Fruit fly (Drosophila melanogaster): ENCODE results near the gene Orc2.

The Orc2 gene

dm6 chr3R:14009643-14010042 is 45.0 kb downstream of the Orc2 start (continued):
- TF ChIP-seq CG8632 (GFP tag; optimal IDR thresholded peaks at IDR 0.05) (no peak), Sox102F (GFP tag; optimal IDR thresholded peaks at IDR 0.05) (no peak), CG11294 (GFP tag; IDR thresholded peaks at IDR 0.05) (no peak), esn (GFP tag; optimal IDR thresholded peaks at IDR 0.05) (peak; percentile 1), acj6 (GFP tag; optimal IDR thresholded peaks at IDR 0.05) (no peak), Blimp-1 (GFP tag; optimal IDR thresholded peaks at IDR 0.05) (no peak), pdm3 (GFP tag; optimal IDR thresholded peaks at IDR 0.05) (no peak), CG6163 (GFP tag; IDR thresholded peaks at IDR 0.05) (no peak), Sox14 (GFP tag; optimal IDR thresholded peaks at IDR 0.05) (no peak), CG6276 (GFP tag; optimal IDR thresholded peaks at IDR 0.05) (peak; percentile 2), CG6792 (GFP tag; optimal IDR thresholded peaks at IDR 0.05) (no peak), CG9139 (GFP tag; optimal IDR thresholded peaks at IDR 0.05) (no peak), OdsH (GFP tag; optimal IDR thresholded peaks at IDR 0.05) (no peak), Lpt (GFP tag; optimal IDR thresholded peaks at IDR 0.05) (no peak), Eip93F (GFP tag; optimal IDR thresholded peaks at IDR 0.05) (no peak), CG8119 (GFP tag; IDR thresholded peaks at IDR 0.05) (peak; percentile 38; the same call in 2 of the 3 replicates), Ets96B (tag; optimal IDR thresholded peaks at IDR 0.05) (no peak), CG32006 (GFP tag; optimal IDR thresholded peaks at IDR 0.05) (peak; percentile 72), Smox (GFP tag; optimal IDR thresholded peaks at IDR 0.05) (no peak), Hr39 (GFP tag; optimal IDR thresholded peaks at IDR 0.05) (no peak)

DNA sequence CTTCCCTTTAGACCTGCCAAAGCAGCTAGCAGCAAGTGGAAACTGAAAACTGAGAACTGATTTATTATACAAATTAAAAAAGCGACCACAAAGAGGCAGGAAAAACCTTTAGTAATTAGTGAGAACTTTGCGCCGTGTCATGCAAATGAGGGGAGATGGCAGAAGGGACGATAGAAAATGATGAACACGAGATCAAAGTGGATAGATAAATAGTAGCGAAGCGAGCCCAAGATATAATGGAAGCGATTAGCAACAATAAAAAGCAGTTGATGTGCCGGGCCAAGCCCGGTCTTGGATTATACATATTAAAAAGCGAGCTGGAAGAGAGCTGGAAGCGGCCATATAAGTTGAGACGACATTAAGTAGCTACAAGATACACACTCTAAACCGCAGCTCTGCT is 46.5 kb downstream of the Orc2 start:
- no peak for TF ChIP-seq Lpt (GFP tag; optimal IDR thresholded peaks at IDR 0.05)
- no peak for TF ChIP-seq CG1621 (tag; optimal IDR thresholded peaks at IDR 0.05)

dm6 chr3R:14011629-14012028 is 46.9 kb downstream of the Orc2 start:
- peak; percentile 74 for TF ChIP-seq Eip78C (GFP tag)
- no peak for TF ChIP-seq Lpt (GFP tag; optimal IDR thresholded peaks at IDR 0.05)
- TF ChIP-seq CG6854 (GFP tag; optimal IDR thresholded peaks at IDR 0.05) = no peak
- TF ChIP-seq Met (GFP tag; optimal IDR thresholded peaks at IDR 0.05) = peak; percentile 42
- peak; percentile 7 for TF ChIP-seq spab (GFP tag; optimal IDR thresholded peaks at IDR 0.05)
- peak; percentile 26 for TF ChIP-seq net (GFP tag; optimal IDR thresholded peaks at IDR 0.05)
- TF ChIP-seq pdm3 (GFP tag; optimal IDR thresholded peaks at IDR 0.05) = peak; percentile 44
- TF ChIP-seq esn (GFP tag; optimal IDR thresholded peaks at IDR 0.05) = peak; percentile 5
- peak; percentile 17 for TF ChIP-seq topi (GFP tag; optimal IDR thresholded peaks at IDR 0.05)
- peak; percentile 37 for TF ChIP-seq CG3032 (tag; optimal IDR thresholded peaks at IDR 0.05)
- TF ChIP-seq cyc (GFP tag; optimal IDR thresholded peaks at IDR 0.05) = no peak
- TF ChIP-seq CG6808 (GFP tag; optimal IDR thresholded peaks at IDR 0.05) = peak; percentile 39
- peak; percentile 2 for TF ChIP-seq vri (GFP tag; optimal IDR thresholded peaks at IDR 0.05)
- TF ChIP-seq Gug (GFP tag; IDR thresholded peaks at IDR 0.05) = no peak
- peak; percentile 35 for TF ChIP-seq CG32006 (GFP tag; optimal IDR thresholded peaks at IDR 0.05)
- TF ChIP-seq Ets96B (tag; optimal IDR thresholded peaks at IDR 0.05) = peak; percentile 37
- TF ChIP-seq CG3919 (GFP tag; optimal IDR thresholded peaks at IDR 0.05) = peak; percentile 13
- TF ChIP-seq CG10669 (GFP tag; optimal IDR thresholded peaks at IDR 0.05) = no peak
- no peak for TF ChIP-seq Ets21C (GFP tag; optimal IDR thresholded peaks at IDR 0.05)
- peak; percentile 66 for TF ChIP-seq svp (GFP tag)
- no peak for TF ChIP-seq Hr39 (GFP tag; optimal IDR thresholded peaks at IDR 0.05)

DNA sequence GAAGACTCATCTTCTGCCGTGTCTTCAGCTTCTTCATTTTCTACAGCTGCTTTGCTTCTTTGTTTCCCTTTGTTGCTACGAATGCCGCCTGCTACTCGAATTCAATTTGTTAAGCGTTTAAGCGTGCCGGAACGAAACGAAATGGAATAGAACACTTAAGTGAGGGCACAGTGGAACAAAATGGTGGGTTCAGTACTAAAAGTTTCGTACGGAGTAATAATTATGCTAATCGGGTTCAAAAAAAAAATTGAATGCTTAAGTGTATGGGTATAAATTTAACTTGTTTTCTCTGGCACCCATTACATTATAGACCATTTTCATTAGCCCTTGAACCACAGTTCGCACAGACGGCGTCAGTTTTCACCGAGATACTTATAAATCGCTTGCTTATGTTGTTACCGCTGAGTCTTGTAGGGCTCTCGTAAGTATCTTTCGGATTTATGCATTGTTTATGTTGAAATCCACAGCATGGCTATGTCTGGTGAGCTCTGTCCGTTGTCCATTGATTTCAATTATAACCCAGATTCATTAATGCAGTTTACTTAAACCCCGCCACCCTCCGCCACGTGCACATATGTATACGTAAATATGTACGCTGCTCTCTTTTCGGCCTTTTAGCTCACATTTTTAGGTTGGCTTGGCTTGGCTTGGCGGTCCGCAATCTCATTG is 47.9 kb downstream of the Orc2 start:
- TF ChIP-seq CG16779 (tag; optimal IDR thresholded peaks at IDR 0.05) (peak; percentile 49), Eip93F (GFP tag; optimal IDR thresholded peaks at IDR 0.05) (no peak), CG1621 (tag; optimal IDR thresholded peaks at IDR 0.05) (peak; percentile 83), achi (GFP tag; optimal IDR thresholded peaks at IDR 0.05) (peak; percentile 83), eg (GFP tag; IDR thresholded peaks at IDR 0.05) (peak; percentile 87), Ets96B (tag; optimal IDR thresholded peaks at IDR 0.05) (peak; percentile 89), CG8119 (GFP tag; IDR thresholded peaks at IDR 0.05) (peak; percentile 81), Hr38 (GFP tag; optimal IDR thresholded peaks at IDR 0.05) (no peak), fd59A (GFP tag; optimal IDR thresholded peaks at IDR 0.05) (peak; percentile 75), CG6792 (GFP tag; optimal IDR thresholded peaks at IDR 0.05) (peak; percentile 82), esn (GFP tag; optimal IDR thresholded peaks at IDR 0.05) (peak; percentile 81), CG15336 (GFP tag; IDR thresholded peaks at IDR 0.05) (peak; percentile 76), CG31627 (GFP tag; optimal IDR thresholded peaks at IDR 0.05) (peak; percentile 72), CG6808 (GFP tag; optimal IDR thresholded peaks at IDR 0.05) (peak; percentile 94), CG8632 (GFP tag; optimal IDR thresholded peaks at IDR 0.05) (peak; percentile 81), CG8319 (GFP tag; optimal IDR thresholded peaks at IDR 0.05) (peak; percentile 96), Sox14 (GFP tag; optimal IDR thresholded peaks at IDR 0.05) (peak; percentile 87), dac (GFP tag; optimal IDR thresholded peaks at IDR 0.05) (peak; percentile 30), Sox102F (GFP tag; optimal IDR thresholded peaks at IDR 0.05) (peak; percentile 79), Hr39 (GFP tag; optimal IDR thresholded peaks at IDR 0.05) (peak; percentile 74)

Data from whole organism, prepupa.